Worm (Caenorhabditis elegans) whole organism, young adult: ENCODE measurements around the gene Y23B4A.1.

Experiments
- madf-8 ChIP-seq: fragments of 200-800 bp; sonication (Bioruptor generic); conservative IDR thresholded peaks from 2 replicates; pipeline ENCODE4 v1.3.6; 2022; ENCODE audit warnings: missing genetic modification reagents, missing genetic modification characterization, missing compliant biosample characterization
- repo-1 ChIP-seq: sonication (generic microtip); optimal IDR thresholded peaks from 2 replicates; lab custom pipeline; 2017; ENCODE audit warnings: mild to moderate bottlenecking, missing genetic modification characterization, missing compliant biosample characterization
- tbx-9 ChIP-seq: sonication (generic microtip); optimal IDR thresholded peaks from 2 replicates; lab custom pipeline; 2016; ENCODE audit warnings: borderline replicate concordance, missing genetic modification characterization, inconsistent platforms, missing compliant biosample characterization

- TF ChIP-seq tbx-9 (tag; lab: Kevin White, UChicago) (no peak), madf-8 (GFP tag; lab: Robert Waterston, UW) (no peak), repo-1 (tag; lab: Kevin White, UChicago) (no peak)
These were observed 13.6 kb upstream of the Y23B4A.1 start, which contains the start of gene egl-6 for ce11 chrX:5930822-5931221.
